Worm (Caenorhabditis elegans) whole organism, L4/young adult: ENCODE data around the gene C37C3.17.

Experiments
- W03F9.2 ChIP-seq: fragments of 150-350 bp; optimal IDR thresholded peaks from 2 replicates; lab custom pipeline; 2014; ENCODE audit warnings: missing biosample characterization, missing genetic modification characterization
- dao-5 ChIP-seq: sonication (generic microtip); optimal IDR thresholded peaks from 2 replicates; lab custom pipeline; 2016; ENCODE audit warnings: missing genotype, missing genetic modification characterization, moderate library complexity, missing compliant biosample characterization
- him-1 ChIP-seq: sonication (generic microtip); optimal IDR thresholded peaks from 2 replicates; lab custom pipeline; 2016; ENCODE audit warnings: missing genotype, missing genetic modification reagents, missing genetic modification characterization, missing compliant biosample characterization

ce11 chrV:7852078-7852477, 9.6 kb downstream of the C37C3.17 start:
- no peak for TF ChIP-seq him-1
- TF ChIP-seq W03F9.2 (tag; lab: Kevin White, UChicago), result no peak
- no peak for TF ChIP-seq dao-5 (tag; lab: Kevin White, UChicago)
